Worm (Caenorhabditis elegans) whole organism, late embryonic: ENCODE measurements around the gene csp-1.

Experiments used
- Y22D7AL.16 ChIP-seq: sonication (generic microtip); optimal IDR thresholded peaks from 2 replicates; lab custom pipeline; 2016; ENCODE audit warnings: missing genetic modification characterization, missing compliant biosample characterization
- ceh-14 ChIP-seq: sonication (generic microtip); optimal IDR thresholded peaks from 2 replicates; lab custom pipeline; 2016; ENCODE audit warnings: missing genotype, missing genetic modification characterization, missing compliant biosample characterization
- ceh-19 ChIP-seq: fragments of 200-800 bp; sonication (Bioruptor generic); optimal IDR thresholded peaks from 2 replicates; lab custom pipeline; 2018; ENCODE audit warnings: mild to moderate bottlenecking, missing genetic modification characterization, missing compliant biosample characterization
- ceh-2 ChIP-seq: sonication (generic microtip); optimal IDR thresholded peaks from 2 replicates; lab custom pipeline; 2016; ENCODE audit warnings: missing genotype, missing genetic modification characterization, missing compliant biosample characterization
- ceh-30 ChIP-seq: fragments of 150-350 bp; optimal IDR thresholded peaks from 2 replicates; lab custom pipeline; 2014; ENCODE audit warnings: missing biosample characterization, missing genetic modification characterization
- ceh-31 ChIP-seq: sonication (generic microtip); optimal IDR thresholded peaks from 2 replicates; lab custom pipeline; 2016; ENCODE audit warnings: missing genetic modification characterization, missing compliant biosample characterization
- ceh-34 ChIP-seq: sonication (generic microtip); optimal IDR thresholded peaks from 2 replicates; lab custom pipeline; 2016; ENCODE audit warnings: mild to moderate bottlenecking, missing genetic modification characterization, missing compliant biosample characterization
- ceh-45 ChIP-seq: fragments of 200-800 bp; sonication (Bioruptor generic); IDR thresholded peaks from 2 replicates; pipeline ENCODE4 v1.3.6; 2022; ENCODE audit warnings: missing genetic modification reagents, missing genetic modification characterization, missing compliant biosample characterization
- ceh-6 ChIP-seq: fragments of 200-800 bp; sonication (Bioruptor generic); optimal IDR thresholded peaks from 2 replicates; lab custom pipeline; 2018; ENCODE audit warnings: mild to moderate bottlenecking, missing genetic modification characterization, missing compliant biosample characterization
- ceh-9 ChIP-seq: sonication (generic microtip); optimal IDR thresholded peaks from 2 replicates; lab custom pipeline; 2016; ENCODE audit warnings: mild to moderate bottlenecking, missing genetic modification characterization, inconsistent platforms, missing compliant biosample characterization
- dve-1 ChIP-seq: sonication (generic microtip); optimal IDR thresholded peaks from 2 replicates; lab custom pipeline; 2017; ENCODE audit warnings: antibody characterized with exemption, mild to moderate bottlenecking, missing genetic modification characterization, missing compliant biosample characterization
- elt-2 ChIP-seq: sonication (generic microtip); optimal IDR thresholded peaks from 2 replicates; lab custom pipeline; 2016; ENCODE audit warnings: missing genetic modification reagents, missing genetic modification characterization, missing compliant biosample characterization
- ets-4 ChIP-seq: sonication (generic microtip); optimal IDR thresholded peaks from 2 replicates; lab custom pipeline; 2016; ENCODE audit warnings: missing genetic modification characterization, missing compliant biosample characterization
- eyg-1 ChIP-seq: sonication (generic microtip); optimal IDR thresholded peaks from 2 replicates; lab custom pipeline; 2016; ENCODE audit warnings: missing genotype, missing genetic modification characterization, missing compliant biosample characterization
- fax-1 ChIP-seq: sonication (generic microtip); optimal IDR thresholded peaks from 2 replicates; lab custom pipeline; 2016; ENCODE audit warnings: missing genotype, missing genetic modification characterization, missing compliant biosample characterization
- fkh-10 ChIP-seq: fragments of 150-350 bp; optimal IDR thresholded peaks from 2 replicates; lab custom pipeline; 2014; ENCODE audit warnings: missing biosample characterization, missing genetic modification reagents, missing genetic modification characterization
- fkh-6 ChIP-seq: sonication (generic microtip); optimal IDR thresholded peaks from 2 replicates; lab custom pipeline; 2016; ENCODE audit warnings: missing genetic modification characterization, missing compliant biosample characterization
- hlh-13 ChIP-seq: fragments of 200-800 bp; sonication (Bioruptor generic); optimal IDR thresholded peaks from 2 replicates; lab custom pipeline; 2018; ENCODE audit warnings: mild to moderate bottlenecking, missing genetic modification characterization, missing compliant biosample characterization
- hlh-30 ChIP-seq: sonication (generic microtip); optimal IDR thresholded peaks from 2 replicates; lab custom pipeline; 2017; ENCODE audit warnings: antibody characterized with exemption, missing genetic modification characterization, missing compliant biosample characterization; ENCODE audit not compliant: insufficient read depth
- lim-6 ChIP-seq: sonication (generic microtip); optimal IDR thresholded peaks from 2 replicates; lab custom pipeline; 2016; ENCODE audit warnings: missing genetic modification characterization, missing compliant biosample characterization
- lin-11 ChIP-seq: fragments of 200-800 bp; sonication (Bioruptor generic); optimal IDR thresholded peaks from 2 replicates; lab custom pipeline; 2018; ENCODE audit warnings: mild to moderate bottlenecking, missing genetic modification characterization, missing compliant biosample characterization
- madf-2 ChIP-seq: sonication (generic microtip); optimal IDR thresholded peaks from 2 replicates; lab custom pipeline; 2017; ENCODE audit warnings: missing genetic modification characterization, missing compliant biosample characterization
- mec-3 ChIP-seq: sonication (generic microtip); optimal IDR thresholded peaks from 2 replicates; lab custom pipeline; 2016; ENCODE audit warnings: borderline replicate concordance, missing genetic modification characterization, missing compliant biosample characterization
- nhr-232 ChIP-seq: sonication (generic microtip); optimal IDR thresholded peaks from 2 replicates; lab custom pipeline; 2016; ENCODE audit warnings: missing genetic modification characterization, missing compliant biosample characterization
- npax-4 ChIP-seq: sonication (generic microtip); optimal IDR thresholded peaks from 2 replicates; lab custom pipeline; 2016; ENCODE audit warnings: missing genetic modification characterization, missing compliant biosample characterization
- odd-2 ChIP-seq: sonication (generic microtip); optimal IDR thresholded peaks from 2 replicates; lab custom pipeline; 2017; ENCODE audit warnings: antibody characterized with exemption, mild to moderate bottlenecking, missing genetic modification characterization, missing compliant biosample characterization
- pag-3 ChIP-seq: sonication (generic microtip); optimal IDR thresholded peaks from 2 replicates; lab custom pipeline; 2016; ENCODE audit warnings: missing compliant biosample characterization, missing genetic modification characterization, borderline replicate concordance
- pat-9 ChIP-seq: fragments of 200-800 bp; sonication (Bioruptor generic); optimal IDR thresholded peaks from 2 replicates; lab custom pipeline; 2018; ENCODE audit warnings: mild to moderate bottlenecking, missing genetic modification characterization, moderate library complexity, missing compliant biosample characterization
- pax-1 ChIP-seq: fragments of 150-350 bp; optimal IDR thresholded peaks from 2 replicates; lab custom pipeline; 2014; ENCODE audit warnings: missing biosample characterization, missing genetic modification characterization
- ref-2 ChIP-seq: sonication (generic microtip); optimal IDR thresholded peaks from 2 replicates; lab custom pipeline; 2016; ENCODE audit warnings: missing genetic modification characterization, missing compliant biosample characterization
- rnt-1 ChIP-seq: sonication (generic microtip); optimal IDR thresholded peaks from 2 replicates; lab custom pipeline; 2016; ENCODE audit warnings: missing genetic modification characterization, missing compliant biosample characterization
- sdc-2 ChIP-seq: sonication (generic microtip); optimal IDR thresholded peaks from 2 replicates; lab custom pipeline; 2016; ENCODE audit warnings: missing genotype, missing genetic modification characterization, missing compliant biosample characterization
- sox-2 ChIP-seq: fragments of 200-800 bp; sonication (Bioruptor generic); IDR thresholded peaks from 2 replicates; pipeline ENCODE4 v1.3.6; 2022; ENCODE audit warnings: missing genetic modification reagents, missing genetic modification characterization, missing compliant biosample characterization
- syd-9 ChIP-seq: sonication (generic microtip); optimal IDR thresholded peaks from 2 replicates; lab custom pipeline; 2016; ENCODE audit warnings: mild to moderate bottlenecking, missing genetic modification characterization, moderate library complexity, missing compliant biosample characterization
- tbx-2 ChIP-seq: sonication (generic microtip); optimal IDR thresholded peaks from 2 replicates; lab custom pipeline; 2016; ENCODE audit warnings: missing genetic modification characterization, missing compliant biosample characterization
- tbx-7 ChIP-seq: sonication (generic microtip); optimal IDR thresholded peaks from 2 replicates; lab custom pipeline; 2016; ENCODE audit warnings: missing genotype, missing genetic modification characterization, missing compliant biosample characterization
- ttx-3 ChIP-seq: sonication (generic microtip); optimal IDR thresholded peaks from 2 replicates; lab custom pipeline; 2016; ENCODE audit warnings: missing genetic modification reagents, missing genetic modification characterization, missing compliant biosample characterization
- unc-3 ChIP-seq, 2 experiments: fragments of 200-800 bp in 1 of 2; sonication (Bioruptor generic) in 1 of 2; sonication (generic microtip) in 1 of 2; conservative IDR thresholded peaks in 1 of 2; optimal IDR thresholded peaks in 1 of 2; 2 replicates each; pipeline versions ENCODE4 v1.3.6 to Lab custom; 2016 to 2022; ENCODE audit warnings: missing compliant biosample characterization in 2 of 2, missing genetic modification characterization in 2 of 2, missing genetic modification reagents in 1 of 2
- unc-86 ChIP-seq: sonication (generic microtip); optimal IDR thresholded peaks from 2 replicates; lab custom pipeline; 2016; ENCODE audit warnings: missing genetic modification characterization, missing compliant biosample characterization
- zip-5 ChIP-seq: sonication (generic microtip); optimal IDR thresholded peaks from 2 replicates; lab custom pipeline; 2016; ENCODE audit warnings: missing genetic modification characterization, missing compliant biosample characterization
- ztf-16 ChIP-seq: sonication (generic microtip); optimal IDR thresholded peaks from 2 replicates; lab custom pipeline; 2017; ENCODE audit warnings: missing genetic modification characterization, missing compliant biosample characterization

csp-1 gene

DNA sequence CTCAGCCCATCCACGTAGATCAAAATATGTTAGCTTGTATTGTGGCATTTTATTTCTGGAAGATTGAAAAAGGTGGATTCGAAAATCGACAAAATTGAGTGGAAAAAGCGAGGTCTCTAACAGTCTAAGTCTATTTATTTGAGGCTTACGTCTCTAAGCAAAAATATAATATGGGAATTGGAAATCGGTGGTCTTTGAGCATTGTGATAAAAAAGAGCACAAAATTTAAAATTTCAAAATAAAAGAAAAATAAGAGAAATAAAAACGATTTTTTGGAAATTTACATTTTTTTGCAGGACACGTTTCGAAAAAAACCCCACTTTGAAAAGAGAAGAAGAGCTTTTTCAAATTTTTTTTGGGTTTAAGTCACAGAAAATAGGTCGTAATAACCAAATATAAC is 12.1 kb downstream of the csp-1 start, which contains the start of gene gst-15:
TSS of gene gst-15 (minus strand) at position 101 of the 400 bp plus-strand sequence.
- no peak for TF ChIP-seq tbx-7 (tag; lab: Kevin White, UChicago)
- no peak for TF ChIP-seq ceh-30 (tag; lab: Kevin White, UChicago)
- no peak for TF ChIP-seq eyg-1 (tag; lab: Kevin White, UChicago)
- TF ChIP-seq ztf-16 (tag; lab: Kevin White, UChicago) = no peak
- no peak for TF ChIP-seq ceh-34 (tag; lab: Kevin White, UChicago)
- TF ChIP-seq npax-4 (tag; lab: Kevin White, UChicago) = no peak
- no peak for TF ChIP-seq ceh-14 (tag; lab: Kevin White, UChicago)
- TF ChIP-seq hlh-30 (tag; lab: Kevin White, UChicago) = no peak
- TF ChIP-seq odd-2 = no peak
- TF ChIP-seq lin-11 (tag; lab: Kevin White, UChicago) = no peak

DNA sequence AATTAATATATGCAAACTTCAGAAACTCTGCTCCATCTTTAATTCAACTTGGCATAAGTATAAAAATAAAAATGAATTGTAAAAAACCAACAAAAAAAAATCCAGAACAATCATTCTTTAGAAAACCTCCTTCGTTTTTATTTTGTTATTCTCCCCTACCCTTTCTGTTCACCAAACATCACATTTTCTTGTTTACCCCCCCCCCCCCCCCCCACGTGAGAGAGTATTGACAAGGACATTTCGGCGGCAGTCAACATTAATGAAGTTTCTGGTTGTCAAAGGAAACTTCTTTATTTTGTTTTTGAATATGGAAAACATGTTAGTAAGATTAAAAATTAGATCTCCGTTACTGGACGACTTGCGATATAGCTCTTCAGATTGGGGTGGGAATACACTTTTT is 13.5 kb downstream of the csp-1 start:
- TF ChIP-seq rnt-1 = no peak
- no peak for TF ChIP-seq madf-2
- no peak for TF ChIP-seq ceh-45
- no peak for TF ChIP-seq dve-1 (tag; lab: Kevin White, UChicago)
- no peak for TF ChIP-seq unc-86 (tag; lab: Kevin White, UChicago)
- TF ChIP-seq syd-9 = no peak
- no peak for TF ChIP-seq sdc-2 (tag; lab: Kevin White, UChicago)
- no peak for TF ChIP-seq Y22D7AL.16 (tag; lab: Kevin White, UChicago)
- no peak for TF ChIP-seq ceh-2 (tag; lab: Kevin White, UChicago)
- TF ChIP-seq ref-2 (tag; lab: Kevin White, UChicago) = no peak
- no peak for TF ChIP-seq tbx-7 (tag; lab: Kevin White, UChicago)
- TF ChIP-seq unc-3 (GFP tag; conservative IDR thresholded peaks at IDR 0.05; lab: Robert Waterston, UW) = no peak
- no peak for TF ChIP-seq unc-3 (tag; optimal IDR thresholded peaks at IDR 0.05; lab: Kevin White, UChicago)
- no peak for TF ChIP-seq pax-1 (tag; lab: Kevin White, UChicago)
- TF ChIP-seq fax-1 = no peak
- TF ChIP-seq pat-9 = no peak
- no peak for TF ChIP-seq fkh-10 (GFP tag; lab: Kevin White, UChicago)
- no peak for TF ChIP-seq ceh-6 (GFP tag; lab: Kevin White, UChicago)
- no peak for TF ChIP-seq ets-4
- no peak for TF ChIP-seq ceh-14 (tag; lab: Kevin White, UChicago)
- TF ChIP-seq lim-6 (tag; lab: Kevin White, UChicago) = no peak

DNA sequence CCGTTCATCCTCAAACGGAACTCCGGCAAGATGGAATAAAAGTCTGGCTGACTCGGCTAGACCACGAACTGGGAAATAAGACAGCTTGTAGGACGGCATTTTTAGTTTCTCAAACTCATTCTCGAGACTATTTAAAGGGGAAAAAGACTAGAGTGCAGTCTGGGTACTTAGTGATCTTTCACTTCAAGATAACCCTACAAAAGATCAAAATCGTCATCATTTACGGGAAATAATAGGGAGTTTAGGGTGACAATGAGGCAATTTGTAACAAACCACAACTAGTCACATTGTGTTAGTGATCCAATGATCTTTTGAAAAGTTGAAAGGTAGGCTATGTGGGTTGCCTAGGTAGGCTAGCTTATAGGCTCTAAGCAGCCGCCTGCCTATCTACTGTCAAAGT is 15.0 kb downstream of the csp-1 start, which contains the start of gene gst-14:
TSS of gene gst-14 (minus strand) at position 101 of the 400 bp plus-strand sequence.
- no peak for TF ChIP-seq unc-86 (tag; lab: Kevin White, UChicago)
- TF ChIP-seq ceh-31 (tag; lab: Kevin White, UChicago) = no peak
- no peak for TF ChIP-seq ceh-9 (tag; lab: Kevin White, UChicago)
- TF ChIP-seq fkh-6 (tag; lab: Kevin White, UChicago) = no peak
- TF ChIP-seq Y22D7AL.16 (tag; lab: Kevin White, UChicago) = no peak
- TF ChIP-seq sox-2 (GFP tag; lab: Robert Waterston, UW) = no peak
- no peak for TF ChIP-seq zip-5
- TF ChIP-seq hlh-13 (GFP tag; lab: Kevin White, UChicago) = no peak
- TF ChIP-seq mec-3 (tag; lab: Kevin White, UChicago) = no peak
- TF ChIP-seq tbx-7 (tag; lab: Kevin White, UChicago) = no peak
- no peak for TF ChIP-seq ttx-3
- TF ChIP-seq nhr-232 = no peak
- TF ChIP-seq ets-4 = no peak
- TF ChIP-seq elt-2 = no peak
- TF ChIP-seq ceh-19 (GFP tag; lab: Kevin White, UChicago) = no peak
- no peak for TF ChIP-seq tbx-2 (tag; lab: Kevin White, UChicago)
- TF ChIP-seq pag-3 (tag; lab: Kevin White, UChicago) = no peak
- no peak for TF ChIP-seq pax-1 (tag; lab: Kevin White, UChicago)
- no peak for TF ChIP-seq dve-1 (tag; lab: Kevin White, UChicago)
